Fruit fly (Drosophila melanogaster): ENCODE results near the gene CG7601.

CG7601 gene

dm6 chr3R:29717519-29717918, 19.0 kb downstream of the CG7601 start:
- TF ChIP-seq Dfd (GFP tag; optimal IDR thresholded peaks at IDR 0.05) (no peak), usp (GFP tag; optimal IDR thresholded peaks at IDR 0.05) (no peak), dsf (GFP tag; optimal IDR thresholded peaks at IDR 0.05; ENCODE audit: borderline replicate concordance) (no peak), Jra (GFP tag; optimal IDR thresholded peaks at IDR 0.05) (no peak), OdsH (GFP tag; optimal IDR thresholded peaks at IDR 0.05) (no peak), Myc (optimal IDR thresholded peaks at IDR 0.05) (no peak), Sp1 (GFP tag; optimal IDR thresholded peaks at IDR 0.05) (no peak), Vsx2 (GFP tag; optimal IDR thresholded peaks at IDR 0.05; ENCODE audit: partially characterized antibody) (no peak), lola (GFP tag; optimal IDR thresholded peaks at IDR 0.05) (no peak), CG32264 (GFP tag; optimal IDR thresholded peaks at IDR 0.05) (no peak)

- TF ChIP-seq h (GFP tag; optimal IDR thresholded peaks at IDR 0.05) (peak; percentile 28), tai (GFP tag; optimal IDR thresholded peaks at IDR 0.05) (no peak), brk (GFP tag; optimal IDR thresholded peaks at IDR 0.05) (no peak), br (GFP tag; optimal IDR thresholded peaks at IDR 0.05) (peak; percentile 49), Mio (GFP tag; optimal IDR thresholded peaks at IDR 0.05) (no peak), rgr (GFP tag; optimal IDR thresholded peaks at IDR 0.05) (peak; percentile 38), Vsx2 (GFP tag; optimal IDR thresholded peaks at IDR 0.05; ENCODE audit: partially characterized antibody) (no peak), fru (GFP tag; optimal IDR thresholded peaks at IDR 0.05) (peak; percentile 16), foxo (GFP tag; optimal IDR thresholded peaks at IDR 0.05) (peak in 1 of 2 experiments; percentile 49), dsf (GFP tag; optimal IDR thresholded peaks at IDR 0.05; ENCODE audit: borderline replicate concordance) (no peak), Jra (GFP tag; optimal IDR thresholded peaks at IDR 0.05) (no peak), dmrt93B (GFP tag; optimal IDR thresholded peaks at IDR 0.05) (no peak), HLH106 (tag; optimal IDR thresholded peaks at IDR 0.05) (peak; percentile 4), Hnf4 (GFP tag; optimal IDR thresholded peaks at IDR 0.05) (peak; percentile 24), N (GFP tag; optimal IDR thresholded peaks at IDR 0.05) (no peak), Sp1 (GFP tag; optimal IDR thresholded peaks at IDR 0.05) (peak; percentile 36), psq (GFP tag; optimal IDR thresholded peaks at IDR 0.05) (no peak), OdsH (GFP tag; optimal IDR thresholded peaks at IDR 0.05) (peak; percentile 35), sv (GFP tag; optimal IDR thresholded peaks at IDR 0.05) (no peak), CrebA (GFP tag; optimal IDR thresholded peaks at IDR 0.05; ENCODE audit: borderline replicate concordance) (no peak), usp (GFP tag; optimal IDR thresholded peaks at IDR 0.05) (no peak), CG9705 (GFP tag; optimal IDR thresholded peaks at IDR 0.05) (peak; percentile 37), GATAd (GFP tag; optimal IDR thresholded peaks at IDR 0.05) (peak; percentile 31)
These were observed 19.7 kb downstream of the CG7601 start, which contains the start of gene Obp99b for dm6 chr3R:29716782-29717317. Gene Obp99b, minus strand, starts transcription at chr3R:29716896.

dm6 chr3R:29716043-29716781, 20.3 kb downstream of the CG7601 start:
- no peak for TF ChIP-seq dsf (GFP tag; optimal IDR thresholded peaks at IDR 0.05; ENCODE audit: borderline replicate concordance)
- no peak for TF ChIP-seq tai (GFP tag; optimal IDR thresholded peaks at IDR 0.05)
- no peak for TF ChIP-seq CG32264 (GFP tag; optimal IDR thresholded peaks at IDR 0.05)
- no peak for TF ChIP-seq pan (optimal IDR thresholded peaks at IDR 0.05)
- TF ChIP-seq GATAd (GFP tag; optimal IDR thresholded peaks at IDR 0.05), result no peak
- no peak for TF ChIP-seq Dfd (GFP tag; optimal IDR thresholded peaks at IDR 0.05)
- TF ChIP-seq rgr (GFP tag; optimal IDR thresholded peaks at IDR 0.05), result no peak
- peak; percentile 52 for TF ChIP-seq Hr83 (GFP tag; optimal IDR thresholded peaks at IDR 0.05; ENCODE audit: poor library complexity, severe bottlenecking)
- no peak for TF ChIP-seq HLH106 (tag; optimal IDR thresholded peaks at IDR 0.05)
- TF ChIP-seq OdsH (GFP tag; optimal IDR thresholded peaks at IDR 0.05), result no peak
- no peak for TF ChIP-seq Abd-B (GFP tag; optimal IDR thresholded peaks at IDR 0.05)
- TF ChIP-seq Dif (GFP tag; optimal IDR thresholded peaks at IDR 0.05; ENCODE audit: partially characterized antibody), result no peak
- no peak for TF ChIP-seq jim (GFP tag; optimal IDR thresholded peaks at IDR 0.05)
- no peak for TF ChIP-seq Jra (GFP tag; optimal IDR thresholded peaks at IDR 0.05)
- TF ChIP-seq Hr78 (GFP tag; optimal IDR thresholded peaks at IDR 0.05), result no peak
- TF ChIP-seq brk (GFP tag; optimal IDR thresholded peaks at IDR 0.05), result peak; percentile 8

- no peak for TF ChIP-seq N (GFP tag; optimal IDR thresholded peaks at IDR 0.05)
- no peak for TF ChIP-seq br (GFP tag; optimal IDR thresholded peaks at IDR 0.05)
- no peak for TF ChIP-seq Myc (optimal IDR thresholded peaks at IDR 0.05)
- TF ChIP-seq Jra (GFP tag; optimal IDR thresholded peaks at IDR 0.05), result no peak
- TF ChIP-seq Dif (GFP tag; optimal IDR thresholded peaks at IDR 0.05; ENCODE audit: partially characterized antibody), result no peak
- TF ChIP-seq ey (GFP tag; optimal IDR thresholded peaks at IDR 0.05), result no peak
- TF ChIP-seq GATAd (GFP tag; optimal IDR thresholded peaks at IDR 0.05), result no peak
- no peak for TF ChIP-seq OdsH (GFP tag; optimal IDR thresholded peaks at IDR 0.05)
- TF ChIP-seq sage (GFP tag; optimal IDR thresholded peaks at IDR 0.05), result no peak
- no peak for TF ChIP-seq tai (GFP tag; optimal IDR thresholded peaks at IDR 0.05)
- TF ChIP-seq lola (GFP tag; optimal IDR thresholded peaks at IDR 0.05), result no peak
- TF ChIP-seq Sp1 (GFP tag; optimal IDR thresholded peaks at IDR 0.05), result no peak
- no peak for TF ChIP-seq woc (GFP tag; optimal IDR thresholded peaks at IDR 0.05)
- no peak for TF ChIP-seq Rel (GFP tag; optimal IDR thresholded peaks at IDR 0.05)
- no peak for TF ChIP-seq Rel (tag; optimal IDR thresholded peaks at IDR 0.05)
These were observed 21.3 kb downstream of the CG7601 start, which contains the start of gene Dup99B for dm6 chr3R:29715277-29715676. Gene Dup99B, minus strand, starts transcription at chr3R:29715377.

Measured in whole organism, wandering third instar larva.